Worm (Caenorhabditis elegans) whole organism, late embryonic: ENCODE results near the gene hst-3.2.

Experiments used
- C08G9.2 ChIP-seq: sonication (generic microtip); optimal IDR thresholded peaks from 2 replicates; lab custom pipeline; 2016; ENCODE audit warnings: mild to moderate bottlenecking, missing genetic modification characterization, moderate library complexity, missing compliant biosample characterization
- C38D4.7 ChIP-seq: fragments of 200-800 bp; sonication (Bioruptor generic); optimal IDR thresholded peaks from 2 replicates; lab custom pipeline; 2018; ENCODE audit warnings: mild to moderate bottlenecking, missing genetic modification characterization, moderate library complexity, missing compliant biosample characterization
- F13H6.1 ChIP-seq: sonication (generic microtip); optimal IDR thresholded peaks from 2 replicates; lab custom pipeline; 2016; ENCODE audit warnings: missing genetic modification characterization, missing compliant biosample characterization
- K09A11.1 ChIP-seq: sonication (generic microtip); optimal IDR thresholded peaks from 2 replicates; lab custom pipeline; 2017; ENCODE audit warnings: antibody characterized with exemption, mild to moderate bottlenecking, missing genetic modification characterization, missing compliant biosample characterization; ENCODE audit not compliant: insufficient read depth
- ahr-1 ChIP-seq: sonication (generic microtip); optimal IDR thresholded peaks from 2 replicates; lab custom pipeline; 2016; ENCODE audit warnings: missing genetic modification characterization, missing compliant biosample characterization
- ama-1 ChIP-seq: fragments of 150-350 bp; optimal IDR thresholded peaks from 2 replicates; lab custom pipeline; 2014
- ceh-14 ChIP-seq: sonication (generic microtip); optimal IDR thresholded peaks from 2 replicates; lab custom pipeline; 2016; ENCODE audit warnings: missing genotype, missing genetic modification characterization, missing compliant biosample characterization
- ceh-31 ChIP-seq: sonication (generic microtip); optimal IDR thresholded peaks from 2 replicates; lab custom pipeline; 2016; ENCODE audit warnings: missing genetic modification characterization, missing compliant biosample characterization
- ceh-34 ChIP-seq: sonication (generic microtip); optimal IDR thresholded peaks from 2 replicates; lab custom pipeline; 2016; ENCODE audit warnings: mild to moderate bottlenecking, missing genetic modification characterization, missing compliant biosample characterization
- ceh-6 ChIP-seq: fragments of 200-800 bp; sonication (Bioruptor generic); optimal IDR thresholded peaks from 2 replicates; lab custom pipeline; 2018; ENCODE audit warnings: mild to moderate bottlenecking, missing genetic modification characterization, missing compliant biosample characterization
- ceh-9 ChIP-seq: sonication (generic microtip); optimal IDR thresholded peaks from 2 replicates; lab custom pipeline; 2016; ENCODE audit warnings: mild to moderate bottlenecking, missing genetic modification characterization, inconsistent platforms, missing compliant biosample characterization
- dmd-4 ChIP-seq: sonication (generic microtip); optimal IDR thresholded peaks from 2 replicates; lab custom pipeline; 2016; ENCODE audit warnings: borderline replicate concordance, missing genetic modification characterization, missing compliant biosample characterization
- elt-2 ChIP-seq: sonication (generic microtip); optimal IDR thresholded peaks from 2 replicates; lab custom pipeline; 2016; ENCODE audit warnings: missing genetic modification reagents, missing genetic modification characterization, missing compliant biosample characterization
- eyg-1 ChIP-seq: sonication (generic microtip); optimal IDR thresholded peaks from 2 replicates; lab custom pipeline; 2016; ENCODE audit warnings: missing genotype, missing genetic modification characterization, missing compliant biosample characterization
- lin-11 ChIP-seq: fragments of 200-800 bp; sonication (Bioruptor generic); optimal IDR thresholded peaks from 2 replicates; lab custom pipeline; 2018; ENCODE audit warnings: mild to moderate bottlenecking, missing genetic modification characterization, missing compliant biosample characterization
- madf-2 ChIP-seq: sonication (generic microtip); optimal IDR thresholded peaks from 2 replicates; lab custom pipeline; 2017; ENCODE audit warnings: missing genetic modification characterization, missing compliant biosample characterization
- pax-1 ChIP-seq: fragments of 150-350 bp; optimal IDR thresholded peaks from 2 replicates; lab custom pipeline; 2014; ENCODE audit warnings: missing biosample characterization, missing genetic modification characterization
- pqm-1 ChIP-seq: sonication (generic microtip); optimal IDR thresholded peaks from 2 replicates; lab custom pipeline; 2016; ENCODE audit warnings: missing genetic modification characterization, missing compliant biosample characterization
- ref-2 ChIP-seq: sonication (generic microtip); optimal IDR thresholded peaks from 2 replicates; lab custom pipeline; 2016; ENCODE audit warnings: missing genetic modification characterization, missing compliant biosample characterization
- syd-9 ChIP-seq: sonication (generic microtip); optimal IDR thresholded peaks from 2 replicates; lab custom pipeline; 2016; ENCODE audit warnings: mild to moderate bottlenecking, missing genetic modification characterization, moderate library complexity, missing compliant biosample characterization
- ttx-3 ChIP-seq: sonication (generic microtip); optimal IDR thresholded peaks from 2 replicates; lab custom pipeline; 2016; ENCODE audit warnings: missing genetic modification reagents, missing genetic modification characterization, missing compliant biosample characterization
- unc-42 ChIP-seq: sonication (generic microtip); optimal IDR thresholded peaks from 2 replicates; lab custom pipeline; 2016; ENCODE audit warnings: missing genotype, missing genetic modification characterization, missing compliant biosample characterization
- unc-55 ChIP-seq: sonication (generic microtip); optimal IDR thresholded peaks from 2 replicates; lab custom pipeline; 2017; ENCODE audit warnings: missing biosample characterization, missing genetic modification reagents, missing genetic modification characterization
- unc-86 ChIP-seq: sonication (generic microtip); optimal IDR thresholded peaks from 2 replicates; lab custom pipeline; 2016; ENCODE audit warnings: missing genetic modification characterization, missing compliant biosample characterization
- ztf-16 ChIP-seq: sonication (generic microtip); optimal IDR thresholded peaks from 2 replicates; lab custom pipeline; 2017; ENCODE audit warnings: missing genetic modification characterization, missing compliant biosample characterization

The hst-3.2 gene

ce11 chrX:2927576-2927975 is 3.8 kb upstream of the hst-3.2 start:
- TF ChIP-seq eyg-1 (tag; lab: Kevin White, UChicago), result no peak
- TF ChIP-seq C38D4.7, result no peak
- TF ChIP-seq lin-11, result no peak
- no peak for TF ChIP-seq pax-1 (tag; lab: Kevin White, UChicago)
- TF ChIP-seq ahr-1 (tag; lab: Kevin White, UChicago), result no peak
- no peak for TF ChIP-seq ceh-9 (tag; lab: Kevin White, UChicago)
- TF ChIP-seq unc-42 (tag; lab: Kevin White, UChicago), result peak; percentile 40

- TF ChIP-seq ceh-31 (tag; lab: Kevin White, UChicago), result peak; percentile 42
- peak; percentile 89 for TF ChIP-seq unc-42 (tag; lab: Kevin White, UChicago)
- TF ChIP-seq dmd-4 (tag; lab: Kevin White, UChicago), result no peak
- TF ChIP-seq, all 69 proteins: peak for 2
Observed at ce11 chrX:2925950-2926349, 2.2 kb upstream of the hst-3.2 start.

ce11 chrX:2924438-2924837 is 650 bp upstream of the hst-3.2 start:
- TF ChIP-seq unc-42 (tag; lab: Kevin White, UChicago) (peak; percentile 79), ceh-31 (tag; lab: Kevin White, UChicago) (peak; percentile 7), unc-55 (GFP tag; lab: Kevin White, UChicago) (peak; percentile 31), ceh-14 (tag; lab: Kevin White, UChicago) (peak; percentile 5), F13H6.1 (tag; lab: Kevin White, UChicago) (no peak)

ce11 chrX:2922602-2923203 is 1.1 kb downstream of the hst-3.2 start:
- TF ChIP-seq ceh-9 (tag; lab: Kevin White, UChicago) (no peak), unc-42 (tag; lab: Kevin White, UChicago) (peak; percentile 36), lin-11 (no peak)
- TF ChIP-seq, all 69 proteins: peak for 1

ce11 chrX:2921737-2922136 is 2.1 kb downstream of the hst-3.2 start:
- no peak for TF ChIP-seq ceh-34
- TF ChIP-seq K09A11.1 (tag; lab: Kevin White, UChicago), result no peak
- no peak for TF ChIP-seq unc-86 (tag; lab: Kevin White, UChicago)
- no peak for TF ChIP-seq syd-9
- TF ChIP-seq unc-42 (tag; lab: Kevin White, UChicago), result peak; percentile 43
- TF ChIP-seq madf-2, result no peak
- TF ChIP-seq pqm-1 (tag; lab: Kevin White, UChicago), result no peak

ce11 chrX:2920456-2920855 is 3.3 kb downstream of the hst-3.2 start:
- TF ChIP-seq ceh-31 (tag; lab: Kevin White, UChicago) (peak; percentile 12), unc-55 (GFP tag; lab: Kevin White, UChicago) (peak; percentile 89), ttx-3 (peak; percentile 15), unc-42 (tag; lab: Kevin White, UChicago) (peak; percentile 78), ahr-1 (tag; lab: Kevin White, UChicago) (no peak)

- TF ChIP-seq elt-2 (tag; lab: Kevin White, UChicago), result peak; percentile 69
- no peak for TF ChIP-seq ama-1 (lab: Kevin White, UChicago)
- TF ChIP-seq, all 69 proteins: peak for 1
Observed at ce11 chrX:2919488-2919887, 4.3 kb downstream of the hst-3.2 start.

- TF ChIP-seq pax-1 (tag; lab: Kevin White, UChicago), result no peak
- TF ChIP-seq ztf-16 (tag; lab: Kevin White, UChicago), result no peak
- TF ChIP-seq ref-2 (tag; lab: Kevin White, UChicago), result no peak
- no peak for TF ChIP-seq madf-2
- no peak for TF ChIP-seq ceh-6 (GFP tag; lab: Kevin White, UChicago)
- TF ChIP-seq C08G9.2, result no peak
Observed at ce11 chrX:2912689-2913088, 11.1 kb downstream of the hst-3.2 start.
